Worm (Caenorhabditis elegans) whole organism, L4/young adult: ENCODE measurements around the gene F49E8.8.

ENCODE experiments used
- W03F9.2 ChIP-seq: fragments of 150-350 bp; optimal IDR thresholded peaks from 2 replicates; lab custom pipeline; 2014; ENCODE audit warnings: missing biosample characterization, missing genetic modification characterization
- dao-5 ChIP-seq: sonication (generic microtip); optimal IDR thresholded peaks from 2 replicates; lab custom pipeline; 2016; ENCODE audit warnings: missing genotype, missing genetic modification characterization, moderate library complexity, missing compliant biosample characterization
- him-1 ChIP-seq: sonication (generic microtip); optimal IDR thresholded peaks from 2 replicates; lab custom pipeline; 2016; ENCODE audit warnings: missing genotype, missing genetic modification reagents, missing genetic modification characterization, missing compliant biosample characterization

ce11 chrIV:7580062-7580614, 23.7 kb downstream of the F49E8.8 start, which contains the start of the genes cec-5 and nol-10:
- peak; percentile 95 for TF ChIP-seq W03F9.2 (tag; lab: Kevin White, UChicago)
- TF ChIP-seq dao-5, result no peak
- no peak for TF ChIP-seq him-1 (tag; lab: Kevin White, UChicago)
